Fruit fly (Drosophila melanogaster) whole organism, embryonic: ENCODE measurements around the gene drpr.

Experiments used
- CG10147 ChIP-seq: fragments of 200-800 bp; sonication (Bioruptor generic); optimal IDR thresholded peaks from 2 replicates; lab custom pipeline; 2019; ENCODE audit warnings: missing biosample characterization, mild to moderate bottlenecking, missing genetic modification characterization, moderate library complexity
- CG11560 ChIP-seq: fragments of 200-800 bp; sonication (Bioruptor generic); IDR thresholded peaks from 3 replicates; pipeline ENCODE4 v1.3.6; 2022; ENCODE audit warnings: missing biosample characterization, missing genetic modification characterization
- CG12071 ChIP-seq: fragments of 200-800 bp; sonication (Bioruptor generic); optimal IDR thresholded peaks from 3 replicates; lab custom pipeline; 2018; ENCODE audit warnings: missing biosample characterization, mild to moderate bottlenecking, missing genetic modification characterization
- CG12942 ChIP-seq: fragments of 200-800 bp; sonication (Bioruptor generic); optimal IDR thresholded peaks from 3 replicates; lab custom pipeline; 2016; ENCODE audit warnings: missing biosample characterization, missing genetic modification characterization
- CG13287 ChIP-seq: fragments of 200-800 bp; sonication (Bioruptor generic); IDR thresholded peaks from 2 replicates; pipeline ENCODE4 v1.3.6; 2022; ENCODE audit warnings: missing biosample characterization, missing genetic modification characterization; ENCODE audit not compliant: partially characterized antibody
- CG15011 ChIP-seq: fragments of 200-800 bp; sonication (Bioruptor generic); optimal IDR thresholded peaks from 3 replicates; lab custom pipeline; 2018; ENCODE audit warnings: missing biosample characterization, mild to moderate bottlenecking, missing genetic modification characterization
- CG17186 ChIP-seq: fragments of 200-800 bp; sonication (Bioruptor generic); optimal IDR thresholded peaks from 3 replicates; lab custom pipeline; 2017; ENCODE audit warnings: missing biosample characterization, missing genetic modification reagents, missing genetic modification characterization
- CG17612 ChIP-seq: fragments of 200-800 bp; sonication (Bioruptor generic); IDR thresholded peaks from 2 replicates; pipeline ENCODE4 v1.3.6; 2022; ENCODE audit warnings: missing biosample characterization, missing genetic modification characterization
- CG17912 ChIP-seq: fragments of 200-800 bp; sonication (Bioruptor generic); optimal IDR thresholded peaks from 2 replicates; lab custom pipeline; 2018; ENCODE audit warnings: missing biosample characterization, mild to moderate bottlenecking, missing genetic modification characterization
- CG2678 ChIP-seq: fragments of 200-800 bp; sonication (Bioruptor generic); optimal IDR thresholded peaks from 3 replicates; lab custom pipeline; 2019; ENCODE audit warnings: missing biosample characterization, mild to moderate bottlenecking, missing genetic modification characterization, moderate library complexity
- CG3065 ChIP-seq: fragments of 200-800 bp; sonication (Bioruptor generic); optimal IDR thresholded peaks from 2 replicates; lab custom pipeline; 2016; ENCODE audit warnings: missing biosample characterization, missing genetic modification characterization
- CG4854 ChIP-seq: fragments of 200-800 bp; sonication (Bioruptor generic); optimal IDR thresholded peaks from 2 replicates; lab custom pipeline; 2016; ENCODE audit warnings: missing biosample characterization, missing genetic modification characterization, inconsistent platforms
- CG6254 ChIP-seq: fragments of 200-800 bp; sonication (Bioruptor generic); optimal IDR thresholded peaks from 3 replicates; lab custom pipeline; 2017; ENCODE audit warnings: mild to moderate bottlenecking, missing biosample characterization, missing genetic modification reagents, missing genetic modification characterization
- CG7372 ChIP-seq: fragments of 200-800 bp; sonication (Bioruptor generic); IDR thresholded peaks from 2 replicates; pipeline ENCODE4 v1.3.6; 2022; ENCODE audit warnings: missing biosample characterization, missing genetic modification characterization
- CG7963 ChIP-seq: fragments of 200-800 bp; sonication (Bioruptor generic); IDR thresholded peaks from 3 replicates; pipeline ENCODE4 v1.3.6; 2022; ENCODE audit warnings: missing biosample characterization, missing genetic modification characterization; ENCODE audit not compliant: partially characterized antibody
- CG7987 ChIP-seq: fragments of 200-800 bp; sonication (Bioruptor generic); optimal IDR thresholded peaks from 2 replicates; lab custom pipeline; 2018; ENCODE audit warnings: missing biosample characterization, mild to moderate bottlenecking, missing genetic modification characterization, moderate library complexity
- HLHmδ ChIP-seq: fragments of 200-800 bp; sonication (Bioruptor generic); optimal IDR thresholded peaks from 2 replicates; lab custom pipeline; 2018; ENCODE audit warnings: missing biosample characterization, mild to moderate bottlenecking, missing genetic modification characterization, moderate library complexity
- Hand ChIP-seq: fragments of 200-800 bp; sonication (Bioruptor generic); optimal IDR thresholded peaks from 2 replicates; lab custom pipeline; 2017; ENCODE audit warnings: mild to moderate bottlenecking, missing biosample characterization, missing genetic modification reagents, missing genetic modification characterization
- MESR4 ChIP-seq: fragments of 200-800 bp; sonication (Bioruptor generic); optimal IDR thresholded peaks from 2 replicates; lab custom pipeline; 2018; ENCODE audit warnings: missing biosample characterization, mild to moderate bottlenecking, missing genetic modification characterization, moderate library complexity
- NC2β ChIP-seq: fragments of 200-800 bp; sonication (Bioruptor generic); optimal IDR thresholded peaks from 2 replicates; lab custom pipeline; 2016; ENCODE audit warnings: missing biosample characterization, missing genetic modification characterization
- Neu2 ChIP-seq: fragments of 200-800 bp; sonication (Bioruptor generic); optimal IDR thresholded peaks from 3 replicates; lab custom pipeline; 2016; ENCODE audit warnings: missing biosample characterization, missing genetic modification characterization, borderline replicate concordance
- Rfx ChIP-seq: fragments of 200-800 bp; sonication (Bioruptor generic); IDR thresholded peaks from 2 replicates; pipeline ENCODE4 v1.3.6; 2022; ENCODE audit warnings: missing biosample characterization, missing genetic modification characterization
- Sox102F ChIP-seq: fragments of 200-800 bp; sonication (Bioruptor generic); optimal IDR thresholded peaks from 2 replicates; lab custom pipeline; 2018; ENCODE audit warnings: missing biosample characterization, mild to moderate bottlenecking, missing genetic modification characterization, moderate library complexity
- Stat92E ChIP-seq, 3 experiments: fragments of >200 bp in 2 of 3; fragments of 200-800 bp in 1 of 3; sonication (Bioruptor generic) in 1 of 3; optimal IDR thresholded peaks; 2 replicates each; lab custom pipeline; 2017 to 2019; ENCODE audit warnings: missing biosample characterization in 3 of 3, missing genetic modification characterization in 3 of 3, mild to moderate bottlenecking in 1 of 3, moderate library complexity in 1 of 3
- Vsx1 ChIP-seq: fragments of 200-800 bp; sonication (Bioruptor generic); optimal IDR thresholded peaks from 2 replicates; lab custom pipeline; 2017; ENCODE audit warnings: missing biosample characterization, mild to moderate bottlenecking, missing genetic modification characterization, missing genetic modification reagents
- ato ChIP-seq: fragments of 200-800 bp; sonication (Bioruptor generic); IDR thresholded peaks from 2 replicates; pipeline ENCODE4 v1.3.6; 2022; ENCODE audit warnings: missing biosample characterization, missing genetic modification characterization; ENCODE audit not compliant: partially characterized antibody
- az2 ChIP-seq: fragments of 200-800 bp; sonication (Bioruptor generic); optimal IDR thresholded peaks from 3 replicates; lab custom pipeline; 2016; ENCODE audit warnings: missing biosample characterization, missing genetic modification characterization
- chn ChIP-seq: fragments of 200-800 bp; sonication (Bioruptor generic); optimal IDR thresholded peaks from 2 replicates; lab custom pipeline; 2016; ENCODE audit warnings: missing biosample characterization, missing genetic modification characterization
- dan ChIP-seq: fragments of 200-800 bp; sonication (Bioruptor generic); IDR thresholded peaks from 2 replicates; pipeline ENCODE4 v1.3.6; 2022; ENCODE audit warnings: missing biosample characterization, missing genetic modification characterization
- ewg ChIP-seq: fragments of 200-800 bp; sonication (Bioruptor generic); optimal IDR thresholded peaks from 3 replicates; lab custom pipeline; 2017; ENCODE audit warnings: mild to moderate bottlenecking, missing biosample characterization, missing genetic modification reagents, missing genetic modification characterization
- hb ChIP-seq: fragments of 200-800 bp; sonication (Bioruptor generic); IDR thresholded peaks from 3 replicates; pipeline ENCODE4 v1.3.6; 2022; ENCODE audit warnings: missing biosample characterization, missing genetic modification characterization; ENCODE audit not compliant: partially characterized antibody
- hbn ChIP-seq: fragments of 200-800 bp; sonication (Bioruptor generic); IDR thresholded peaks from 2 replicates; pipeline ENCODE4 v1.3.6; 2022; ENCODE audit warnings: missing biosample characterization, missing genetic modification characterization; ENCODE audit not compliant: partially characterized antibody
- ind ChIP-seq: fragments of 200-800 bp; sonication (Bioruptor generic); optimal IDR thresholded peaks from 3 replicates; lab custom pipeline; 2016; ENCODE audit warnings: missing biosample characterization, missing genetic modification characterization
- inv ChIP-seq: fragments of 200-800 bp; sonication (Bioruptor generic); IDR thresholded peaks from 2 replicates; pipeline ENCODE4 v1.3.6; 2022; ENCODE audit warnings: missing biosample characterization, missing genetic modification characterization; ENCODE audit not compliant: partially characterized antibody
- jumu ChIP-seq: fragments of 200-800 bp; sonication (Bioruptor generic); optimal IDR thresholded peaks from 3 replicates; lab custom pipeline; 2016; ENCODE audit warnings: missing biosample characterization, missing genetic modification characterization
- mam ChIP-seq: fragments of 200-800 bp; sonication (Bioruptor generic); optimal IDR thresholded peaks from 3 replicates; lab custom pipeline; 2016; ENCODE audit warnings: missing biosample characterization, missing genetic modification characterization
- nerfin-2 ChIP-seq: fragments of 200-800 bp; sonication (Bioruptor generic); IDR thresholded peaks from 2 replicates; pipeline ENCODE4 v1.3.6; 2022; ENCODE audit warnings: missing biosample characterization, missing genetic modification characterization; ENCODE audit not compliant: partially characterized antibody
- p53 ChIP-seq: fragments of 200-800 bp; sonication (Bioruptor generic); optimal IDR thresholded peaks from 2 replicates; lab custom pipeline; 2016; ENCODE audit warnings: missing biosample characterization, missing genetic modification characterization
- pfk ChIP-seq: fragments of 200-800 bp; sonication (Bioruptor generic); optimal IDR thresholded peaks from 2 replicates; lab custom pipeline; 2018; ENCODE audit warnings: missing biosample characterization, mild to moderate bottlenecking, missing genetic modification characterization, moderate library complexity
- sc ChIP-seq, 3 experiments: fragments of >200 bp in 2 of 3; fragments of 200-800 bp in 1 of 3; sonication (Bioruptor generic) in 1 of 3; optimal IDR thresholded peaks; 2 replicates in 2 of 3; 3 replicates in 1 of 3; lab custom pipeline; 2017; ENCODE audit warnings: mild to moderate bottlenecking in 1 of 3, missing biosample characterization in 1 of 3, missing genetic modification characterization in 1 of 3, missing genetic modification reagents in 1 of 3
- sens-2 ChIP-seq: fragments of 200-800 bp; sonication (Bioruptor generic); IDR thresholded peaks from 2 replicates; pipeline ENCODE4 v1.3.6; 2022; ENCODE audit warnings: missing biosample characterization, missing genetic modification characterization
- tin ChIP-seq: fragments of 200-800 bp; sonication (Bioruptor generic); optimal IDR thresholded peaks from 3 replicates; lab custom pipeline; 2016; ENCODE audit warnings: missing biosample characterization, missing genetic modification characterization
- tna ChIP-seq: fragments of 200-800 bp; sonication (Bioruptor generic); IDR thresholded peaks from 2 replicates; pipeline ENCODE4 v1.3.6; 2022; ENCODE audit warnings: missing biosample characterization, missing genetic modification characterization; ENCODE audit not compliant: partially characterized antibody
- trem ChIP-seq: fragments of 200-800 bp; optimal IDR thresholded peaks from 3 replicates; lab custom pipeline; 2019; ENCODE audit warnings: missing biosample characterization, mild to moderate bottlenecking, missing genetic modification characterization, moderate library complexity
- twi ChIP-seq: fragments of 200-800 bp; optimal IDR thresholded peaks from 2 replicates; lab custom pipeline; 2019; ENCODE audit warnings: missing biosample characterization, mild to moderate bottlenecking, missing genetic modification characterization, moderate library complexity
- tx ChIP-seq: fragments of 200-800 bp; sonication (Bioruptor generic); optimal IDR thresholded peaks from 2 replicates; lab custom pipeline; 2016; ENCODE audit warnings: missing biosample characterization, missing genetic modification characterization
- wdn ChIP-seq: fragments of 200-800 bp; sonication (Bioruptor generic); IDR thresholded peaks from 2 replicates; pipeline ENCODE4 v1.3.6; 2022; ENCODE audit warnings: missing biosample characterization, missing genetic modification characterization
- wek ChIP-seq: fragments of 200-800 bp; sonication (Bioruptor generic); optimal IDR thresholded peaks from 3 replicates; lab custom pipeline; 2018; ENCODE audit warnings: missing biosample characterization, mild to moderate bottlenecking, missing genetic modification characterization, moderate library complexity
- zen2 ChIP-seq: fragments of 200-800 bp; sonication (Bioruptor generic); IDR thresholded peaks from 3 replicates; pipeline ENCODE4 v1.3.6; 2022; ENCODE audit warnings: missing biosample characterization, missing genetic modification characterization; ENCODE audit not compliant: partially characterized antibody

The drpr gene

DNA sequence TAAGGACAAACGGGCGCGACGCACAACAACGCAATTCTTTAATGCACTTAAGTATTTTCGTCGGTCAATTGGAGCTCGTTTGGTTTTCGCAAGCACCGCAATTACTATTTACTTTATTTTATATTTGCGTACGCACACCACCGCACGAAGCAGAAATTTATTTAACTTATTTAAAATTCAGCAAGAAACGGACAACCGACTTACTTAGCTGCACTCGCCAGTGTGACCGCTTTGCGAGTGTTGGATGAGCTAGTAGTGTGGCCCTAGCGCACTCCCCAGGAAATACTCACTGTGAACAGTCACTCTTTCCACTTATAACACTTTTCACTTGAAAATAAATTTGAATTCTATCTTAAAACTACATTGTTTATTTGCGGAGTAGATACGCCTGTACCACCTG lies at the start of gene drpr (continued):
- TF ChIP-seq CG7372 (no peak), Rfx (GFP tag; lab: Robert Waterston, UW) (peak; percentile 10; the same call in 1 of the 2 replicates), sens-2 (no peak), Vsx1 (GFP tag; lab: Kevin White, UChicago) (no peak), tx (GFP tag; lab: Kevin White, UChicago) (no peak), az2 (GFP tag; lab: Kevin White, UChicago) (no peak), pfk (no peak), p53 (no peak), CG17912 (GFP tag; lab: Kevin White, UChicago) (no peak), ewg (peak; percentile 64), CG4854 (GFP tag; lab: Kevin White, UChicago) (no peak), hb (GFP tag; lab: Robert Waterston, UW) (no peak), CG11560 (tag; lab: Robert Waterston, UW) (no peak), Neu2 (no peak), Hand (GFP tag; lab: Kevin White, UChicago) (no peak), tna (peak; percentile 42; the same call in 1 of the 2 replicates), nerfin-2 (no peak), tin (GFP tag; lab: Kevin White, UChicago) (no peak), CG12942 (GFP tag; lab: Kevin White, UChicago) (no peak), CG12071 (GFP tag; lab: Kevin White, UChicago) (no peak), ind (GFP tag; lab: Kevin White, UChicago) (no peak)

DNA sequence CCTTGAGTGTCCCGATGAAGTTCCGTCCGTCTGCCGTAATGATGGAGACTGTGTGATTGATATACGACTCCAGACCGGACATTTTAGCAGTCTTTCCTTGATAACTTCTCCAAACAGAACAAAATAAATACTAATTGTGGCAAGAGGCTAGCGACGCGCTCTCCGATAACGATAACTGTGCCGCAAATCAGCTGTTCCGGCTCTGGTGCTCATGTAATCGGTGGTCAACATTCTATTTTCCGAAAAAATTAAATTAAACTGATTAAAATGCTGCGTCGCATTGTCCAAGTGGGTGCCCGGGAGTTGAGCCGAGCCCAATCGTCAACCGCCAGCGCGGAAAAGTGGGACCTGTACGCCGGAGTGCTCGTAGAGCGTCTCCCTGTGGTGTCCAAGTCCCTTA lies 46.3 kb upstream of the drpr start, which contains the start of the genes CG2021 and mRpL46:
TSS of gene CG2021 (minus strand) at position 163 of the 400 bp plus-strand sequence.
TSS of gene mRpL46 (plus strand) at position 191 of the 400 bp plus-strand sequence.
- TF ChIP-seq wek (GFP tag; lab: Kevin White, UChicago) (no peak), sc (optimal IDR thresholded peaks at IDR 0.05; lab: Kevin White, UChicago) (no peak), sc (GFP tag; optimal IDR thresholded peaks at IDR 0.05; lab: Kevin White, UChicago) (no peak), CG10147 (no peak), CG13287 (GFP tag; lab: Robert Waterston, UW) (peak; percentile 65), CG17186 (GFP tag; lab: Kevin White, UChicago) (peak; percentile 50), jumu (GFP tag; lab: Kevin White, UChicago) (no peak), dan (no peak), CG15011 (no peak), NC2β (GFP tag; lab: Kevin White, UChicago) (no peak), zen2 (GFP tag; lab: Robert Waterston, UW) (peak; percentile 53; the same call in 1 of the 3 replicates), mam (GFP tag; lab: Kevin White, UChicago) (no peak), CG17612 (GFP tag; lab: Robert Waterston, UW) (no peak), ato (GFP tag; lab: Robert Waterston, UW) (peak; percentile 32; the same call in 1 of the 2 replicates), trem (tag; lab: Kevin White, UChicago) (peak; percentile 5), chn (no peak), HLHmδ (GFP tag; lab: Kevin White, UChicago) (no peak), MESR4 (GFP tag; lab: Kevin White, UChicago) (peak; percentile 68), Sox102F (GFP tag; lab: Kevin White, UChicago) (no peak), CG2678 (tag; lab: Kevin White, UChicago) (no peak), CG6254 (GFP tag; lab: Kevin White, UChicago) (no peak), wdn (GFP tag; lab: Robert Waterston, UW) (no peak), Stat92E (GFP tag; optimal IDR thresholded peaks at IDR 0.05; lab: Kevin White, UChicago) (no peak), inv (GFP tag; lab: Robert Waterston, UW) (no peak), CG3065 (GFP tag; lab: Kevin White, UChicago) (no peak), CG7987 (no peak), CG7963 (GFP tag; lab: Robert Waterston, UW) (peak; percentile 49; the same call in 1 of the 3 replicates), hbn (GFP tag; lab: Robert Waterston, UW) (peak; percentile 28; the same call in 1 of the 2 replicates), twi (tag; lab: Kevin White, UChicago) (no peak)
